Fruit fly (Drosophila melanogaster): ENCODE data around the gene CG14053.

DNA sequence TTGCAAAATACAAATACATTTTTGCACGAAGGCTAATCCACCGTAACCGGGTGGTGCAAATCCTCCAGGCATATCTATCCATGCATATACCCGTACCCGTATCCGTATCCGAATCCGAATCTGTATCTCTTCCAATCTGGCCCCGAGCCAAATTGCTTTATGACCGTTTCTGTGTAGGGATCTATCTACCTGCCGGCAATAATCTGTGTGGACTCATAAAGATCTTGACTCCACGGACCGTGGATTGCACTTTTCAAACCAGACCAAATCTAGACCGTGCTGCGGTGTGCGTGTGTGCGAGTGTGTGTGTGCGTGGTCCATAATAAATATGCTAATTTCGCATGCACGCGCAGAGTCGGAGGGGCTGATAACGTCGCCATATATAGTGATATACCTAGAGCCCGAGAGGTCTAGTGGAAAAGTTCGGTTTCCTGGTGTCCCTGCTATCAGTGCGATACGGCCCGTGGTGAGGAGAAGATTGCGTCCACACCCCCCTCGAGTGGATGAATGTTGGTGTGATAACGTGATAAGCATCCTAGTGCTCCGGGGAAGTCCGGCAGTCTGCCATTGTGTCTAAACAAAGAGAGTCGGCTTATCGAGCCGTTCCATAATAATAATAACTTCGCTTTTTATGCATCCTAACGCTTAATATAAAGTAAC is 51.3 kb downstream of the CG14053 start:
- TF ChIP-seq CG13204 (GFP tag; optimal IDR thresholded peaks at IDR 0.05): no peak
- no peak for TF ChIP-seq Pif1B (GFP tag; optimal IDR thresholded peaks at IDR 0.05)

All from whole organism, pupa.